Worm (Caenorhabditis elegans): ENCODE data around the gene col-160.

- TF ChIP-seq lin-13 (GFP tag; optimal IDR thresholded peaks at IDR 0.05): no peak
- TF ChIP-seq ZK546.5 (tag; optimal IDR thresholded peaks at IDR 0.05): no peak
- TF ChIP-seq alr-1 (tag; optimal IDR thresholded peaks at IDR 0.05): no peak
- no peak for TF ChIP-seq nhr-6 (tag; optimal IDR thresholded peaks at IDR 0.05)
- TF ChIP-seq ama-1 (optimal IDR thresholded peaks at IDR 0.05): no peak
- no peak for TF ChIP-seq nhr-25 (tag; optimal IDR thresholded peaks at IDR 0.05)
- no peak for TF ChIP-seq nhr-11 (tag; optimal IDR thresholded peaks at IDR 0.05)
- no peak for TF ChIP-seq unc-62 (GFP tag; optimal IDR thresholded peaks at IDR 0.05)
- TF ChIP-seq snpc-4 (tag; optimal IDR thresholded peaks at IDR 0.05): no peak
- no peak for TF ChIP-seq F13H6.1 (tag; optimal IDR thresholded peaks at IDR 0.05)
Measured at ce11 chrV:13179986-13180591, 21.9 kb downstream of the col-160 start, which contains the start of gene cni-1.
